Worm (Caenorhabditis elegans) whole organism, midembryonic: ENCODE data around the gene C09G1.5.

Source experiments
- T22C8.4 ChIP-seq: fragments of 200-800 bp; sonication (Bioruptor generic); IDR thresholded peaks from 2 replicates; pipeline ENCODE4 v1.3.6; 2022; ENCODE audit warnings: missing genetic modification characterization, missing compliant biosample characterization
- cog-1 ChIP-seq: sonication (generic microtip); optimal IDR thresholded peaks from 2 replicates; lab custom pipeline; 2016; ENCODE audit warnings: missing genetic modification characterization, missing compliant biosample characterization
- flt-1 ChIP-seq: fragments of 200-800 bp; sonication (Bioruptor generic); IDR thresholded peaks from 2 replicates; pipeline ENCODE4 v1.3.6; 2022; ENCODE audit warnings: missing genetic modification characterization, missing compliant biosample characterization
- klf-2 ChIP-seq: fragments of 200-800 bp; sonication (Bioruptor generic); conservative IDR thresholded peaks from 2 replicates; pipeline ENCODE4 v1.3.6; 2022; ENCODE audit warnings: missing genetic modification reagents, missing genetic modification characterization, missing compliant biosample characterization
- ref-1 ChIP-seq: fragments of 200-800 bp; sonication (Bioruptor generic); conservative IDR thresholded peaks from 2 replicates; pipeline ENCODE4 v1.3.6; 2022; ENCODE audit warnings: missing genetic modification reagents, missing genetic modification characterization, missing compliant biosample characterization
- tab-1 ChIP-seq: fragments of 200-800 bp; sonication (Bioruptor generic); IDR thresholded peaks from 2 replicates; pipeline ENCODE4 v1.3.6; 2022; ENCODE audit warnings: missing genetic modification characterization, missing compliant biosample characterization

ce11 chrX:15917000-15917399 lies 41.9 kb upstream of the C09G1.5 start, which contains the start of the genes F31B9.4 and F31B9.2:
- TF ChIP-seq flt-1 (GFP tag; lab: Robert Waterston, UW) = no peak
- no peak for TF ChIP-seq tab-1 (GFP tag; lab: Robert Waterston, UW)
- no peak for TF ChIP-seq cog-1 (tag; lab: Kevin White, UChicago)
- no peak for TF ChIP-seq klf-2 (GFP tag; lab: Robert Waterston, UW)
- TF ChIP-seq ref-1 (GFP tag; lab: Robert Waterston, UW) = no peak
- TF ChIP-seq T22C8.4 (GFP tag; lab: Robert Waterston, UW) = no peak
